Worm (Caenorhabditis elegans) whole organism, early embryonic: ENCODE measurements around the gene T04B2.8.

Experiments used
- hnd-1 ChIP-seq: sonication (generic microtip); optimal IDR thresholded peaks from 2 replicates; lab custom pipeline; 2016; ENCODE audit warnings: missing genetic modification characterization, missing compliant biosample characterization
- scrt-1 ChIP-seq: fragments of 200-800 bp; sonication (Bioruptor generic); IDR thresholded peaks from 2 replicates; pipeline ENCODE4 v1.3.6; 2022; ENCODE audit warnings: missing genetic modification characterization, missing compliant biosample characterization

ce11 chrIV:10084323-10084959 is 33.5 kb upstream of the T04B2.8 start, which contains the start of gene W01B6.8:
- TF ChIP-seq hnd-1 (tag; lab: Kevin White, UChicago) (no peak), scrt-1 (GFP tag; lab: Robert Waterston, UW) (no peak)
